Fruit fly (Drosophila melanogaster) whole organism, larva: Measurements from ENCODE around the gene CG16727.

Experiments
- noc ChIP-seq: fragments of 200-800 bp; sonication (Bioruptor generic); optimal IDR thresholded peaks from 3 replicates; lab custom pipeline; 2019; ENCODE audit warnings: missing biosample characterization, mild to moderate bottlenecking, missing genetic modification characterization, moderate library complexity

CG16727 gene

dm6 chr3R:19650718-19651117 is 37.5 kb downstream of the CG16727 start, which contains the start of gene CG31219:
Gene CG31219, plus strand, starts transcription at chr3R:19651018.
- no peak for TF ChIP-seq noc (tag; lab: Kevin White, UChicago)

dm6 chr3R:19656455-19656854 is 43.3 kb downstream of the CG16727 start:
- no peak for TF ChIP-seq noc (tag; lab: Kevin White, UChicago)

dm6 chr3R:19657235-19657634 is 44.1 kb downstream of the CG16727 start:
- TF ChIP-seq noc (tag; lab: Kevin White, UChicago) = no peak

DNA sequence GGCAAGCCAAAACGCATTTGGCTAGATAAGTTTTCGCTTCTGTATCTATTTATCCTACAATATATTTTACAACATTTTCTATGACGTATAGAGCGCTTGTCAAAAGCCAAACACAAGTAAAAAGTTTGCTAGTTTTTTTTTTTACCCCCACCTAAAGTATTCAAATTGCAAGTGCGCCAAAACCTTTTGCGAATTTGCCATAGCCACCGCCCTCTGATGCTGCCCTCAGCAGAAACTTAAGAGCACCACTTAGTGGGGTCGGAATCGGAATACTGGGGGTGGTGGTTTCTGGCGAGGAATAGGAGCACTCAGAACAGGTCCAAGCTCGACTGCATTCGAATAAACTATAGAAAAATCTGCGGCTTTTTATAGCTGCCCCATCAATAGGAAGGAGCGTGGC is 44.6 kb downstream of the CG16727 start, which contains the start of gene CG6184:
CG6184 (minus strand) TSS at position 101 of the 400 bp plus-strand sequence.
- TF ChIP-seq noc (tag; lab: Kevin White, UChicago) = no peak

- TF ChIP-seq noc (tag; lab: Kevin White, UChicago) = no peak
Measured at dm6 chr3R:19659448-19659847, 46.3 kb downstream of the CG16727 start, which contains the start of gene ort. Gene ort, plus strand, starts transcription at chr3R:19659748.

dm6 chr3R:19664713-19665112 is 51.5 kb downstream of the CG16727 start, which contains the start of gene CG7432:
Gene CG7432, plus strand, starts transcription at chr3R:19665007.
- TF ChIP-seq noc (tag; lab: Kevin White, UChicago) = no peak
